Fruit fly (Drosophila melanogaster) whole organism, wandering third instar larva: ENCODE data around the gene slpr.

Experiments used
- Abd-B ChIP-seq: fragments of >200 bp; optimal IDR thresholded peaks from 2 replicates; lab custom pipeline; 2017; ENCODE audit warnings: missing biosample characterization, missing genetic modification characterization
- CG32264 ChIP-seq: fragments of 200-800 bp; sonication (Bioruptor generic); optimal IDR thresholded peaks from 2 replicates; lab custom pipeline; 2016; ENCODE audit warnings: missing biosample characterization, missing genetic modification characterization
- CG9705 ChIP-seq: fragments of 200-800 bp; sonication (Bioruptor generic); optimal IDR thresholded peaks from 2 replicates; lab custom pipeline; 2018; ENCODE audit warnings: missing biosample characterization, mild to moderate bottlenecking, missing genetic modification characterization
- CrebA ChIP-seq: fragments of 200-800 bp; sonication (Bioruptor generic); optimal IDR thresholded peaks from 2 replicates; lab custom pipeline; 2016; ENCODE audit warnings: missing biosample characterization, mild to moderate bottlenecking, missing genetic modification characterization, borderline replicate concordance
- Dfd ChIP-seq: fragments of >200 bp; optimal IDR thresholded peaks from 2 replicates; lab custom pipeline; 2017; ENCODE audit warnings: missing biosample characterization, missing genetic modification characterization
- Dif ChIP-seq: fragments of 200-275, 200-300 bp; sonication (Bioruptor generic); optimal IDR thresholded peaks from 2 replicates; lab custom pipeline; 2018; ENCODE audit warnings: missing biosample characterization, missing genetic modification characterization; ENCODE audit not compliant: partially characterized antibody
- GATAd ChIP-seq: sonication (Bioruptor generic); optimal IDR thresholded peaks from 2 replicates; lab custom pipeline; 2016; ENCODE audit warnings: missing biosample characterization, missing genetic modification characterization
- HLH106 ChIP-seq: fragments of 200-800 bp; optimal IDR thresholded peaks from 3 replicates; lab custom pipeline; 2019; ENCODE audit warnings: missing biosample characterization, mild to moderate bottlenecking, missing genetic modification characterization, moderate library complexity
- Hnf4 ChIP-seq: fragments of 200-800 bp; sonication (Bioruptor generic); optimal IDR thresholded peaks from 2 replicates; lab custom pipeline; 2016; ENCODE audit warnings: missing biosample characterization, mild to moderate bottlenecking, missing genetic modification characterization
- Hr83 ChIP-seq: fragments of 200-300 bp; sonication (Bioruptor generic); optimal IDR thresholded peaks from 2 replicates; lab custom pipeline; 2016; ENCODE audit warnings: missing biosample characterization, mild to moderate bottlenecking, missing genetic modification characterization, moderate library complexity; ENCODE audit not compliant: poor library complexity, severe bottlenecking
- Myc ChIP-seq: fragments of >200 bp; optimal IDR thresholded peaks from 2 replicates; lab custom pipeline; 2017
- N ChIP-seq: fragments of >200 bp; optimal IDR thresholded peaks from 2 replicates; lab custom pipeline; 2018; ENCODE audit warnings: missing biosample characterization, missing external identifiers, missing genetic modification characterization
- OdsH ChIP-seq: fragments of 200-800 bp; sonication (Bioruptor generic); optimal IDR thresholded peaks from 2 replicates; lab custom pipeline; 2016; ENCODE audit warnings: missing biosample characterization, mild to moderate bottlenecking, missing genetic modification characterization
- Rel ChIP-seq, 2 experiments: fragments of 200-800 bp; sonication (Bioruptor generic) in 1 of 2; optimal IDR thresholded peaks; 2 replicates in 1 of 2; 3 replicates in 1 of 2; lab custom pipeline; 2016 to 2019; ENCODE audit warnings: mild to moderate bottlenecking in 2 of 2, missing biosample characterization in 2 of 2, missing genetic modification characterization in 2 of 2, moderate library complexity in 1 of 2
- Sp1 ChIP-seq: fragments of 200-800 bp; sonication (Bioruptor generic); optimal IDR thresholded peaks from 3 replicates; lab custom pipeline; 2019; ENCODE audit warnings: missing biosample characterization, mild to moderate bottlenecking, missing genetic modification characterization, moderate library complexity
- br ChIP-seq: fragments of 200-800 bp; sonication (Bioruptor generic); optimal IDR thresholded peaks from 2 replicates; lab custom pipeline; 2016; ENCODE audit warnings: missing biosample characterization, missing genetic modification characterization
- dmrt93B ChIP-seq: fragments of 200-800 bp; sonication (Bioruptor generic); optimal IDR thresholded peaks from 2 replicates; lab custom pipeline; 2018; ENCODE audit warnings: missing biosample characterization, mild to moderate bottlenecking, missing genetic modification characterization
- dsf ChIP-seq: sonication (Bioruptor generic); optimal IDR thresholded peaks from 2 replicates; lab custom pipeline; 2016; ENCODE audit warnings: missing biosample characterization, missing genetic modification characterization, borderline replicate concordance
- ey ChIP-seq: fragments of 200-800 bp; sonication (Bioruptor generic); optimal IDR thresholded peaks from 2 replicates; lab custom pipeline; 2016; ENCODE audit warnings: missing biosample characterization, missing genetic modification characterization
- foxo ChIP-seq, 2 experiments: fragments of 200-800 bp; sonication (Bioruptor generic); optimal IDR thresholded peaks; 2 replicates in 1 of 2; 3 replicates in 1 of 2; lab custom pipeline; 2016 to 2017; ENCODE audit warnings: missing biosample characterization in 2 of 2, missing genetic modification characterization in 2 of 2
- fru ChIP-seq: fragments of 200-800 bp; sonication (Bioruptor generic); optimal IDR thresholded peaks from 3 replicates; lab custom pipeline; 2016; ENCODE audit warnings: missing biosample characterization, mild to moderate bottlenecking, missing genetic modification characterization
- h ChIP-seq: fragments of 200-800 bp; sonication (Bioruptor generic); optimal IDR thresholded peaks from 3 replicates; lab custom pipeline; 2016; ENCODE audit warnings: missing biosample characterization, mild to moderate bottlenecking, missing genetic modification characterization
- pan ChIP-seq: fragments of >200 bp; optimal IDR thresholded peaks from 2 replicates; lab custom pipeline; 2017
- psq ChIP-seq: fragments of 200-800 bp; sonication (Bioruptor generic); optimal IDR thresholded peaks from 3 replicates; lab custom pipeline; 2017; ENCODE audit warnings: missing biosample characterization, mild to moderate bottlenecking, missing genetic modification characterization, moderate library complexity
- rgr ChIP-seq: fragments of 200-800 bp; sonication (Bioruptor generic); optimal IDR thresholded peaks from 3 replicates; lab custom pipeline; 2016; ENCODE audit warnings: missing biosample characterization, mild to moderate bottlenecking, missing genetic modification characterization
- sage ChIP-seq: fragments of 200-800 bp; sonication (Bioruptor generic); optimal IDR thresholded peaks from 2 replicates; lab custom pipeline; 2016; ENCODE audit warnings: missing biosample characterization, mild to moderate bottlenecking, missing genetic modification characterization
- sv ChIP-seq: fragments of 200-800 bp; sonication (Bioruptor generic); optimal IDR thresholded peaks from 3 replicates; lab custom pipeline; 2016; ENCODE audit warnings: missing biosample characterization, missing genetic modification characterization
- tai ChIP-seq: sonication (Bioruptor generic); optimal IDR thresholded peaks from 2 replicates; lab custom pipeline; 2016; ENCODE audit warnings: missing biosample characterization, missing genetic modification characterization
- woc ChIP-seq: sonication (Bioruptor generic); optimal IDR thresholded peaks from 2 replicates; lab custom pipeline; 2016; ENCODE audit warnings: missing biosample characterization, mild to moderate bottlenecking, missing genetic modification characterization

Gene slpr

DNA sequence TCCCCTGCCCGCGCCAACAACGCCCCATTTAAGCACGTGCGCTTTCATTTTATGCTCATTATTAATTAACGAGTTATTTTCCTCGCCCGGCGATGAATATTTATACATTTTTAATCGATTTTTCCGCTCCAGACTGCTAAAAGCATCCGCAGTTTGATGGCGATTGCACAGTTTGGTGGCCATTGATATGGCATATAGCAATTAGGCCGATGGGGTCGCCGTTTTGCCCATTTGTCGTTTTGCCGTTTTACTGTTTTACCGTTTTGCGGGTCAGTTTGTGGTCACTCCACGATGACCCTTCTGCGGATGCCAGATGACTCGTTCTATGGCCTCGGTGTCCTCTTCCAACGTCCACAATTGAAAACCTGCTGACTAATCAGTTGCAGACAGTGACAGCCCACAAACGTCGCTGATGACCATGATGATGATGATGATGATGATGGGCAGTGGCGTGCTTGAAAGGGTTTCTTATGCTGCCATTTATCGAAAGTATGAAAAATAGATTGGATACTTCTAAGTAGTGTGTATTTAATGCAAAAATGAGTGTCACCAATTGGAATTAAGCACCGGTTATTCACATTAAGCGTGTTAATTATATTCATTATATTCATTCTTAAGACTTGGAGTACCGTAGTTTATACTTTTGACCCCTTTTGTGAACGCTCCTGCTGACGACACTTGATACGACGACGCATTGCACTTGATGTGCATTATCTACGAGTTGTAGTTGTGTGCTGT, 34.9 kb upstream of the slpr start:
- TF ChIP-seq Dif (GFP tag; lab: Kevin White, UChicago) (no peak), psq (no peak)

- TF ChIP-seq CG32264 (no peak), br (peak; percentile 36), Hnf4 (GFP tag; lab: Kevin White, UChicago) (peak; percentile 1), ey (GFP tag; lab: Kevin White, UChicago) (peak; percentile 48), OdsH (peak; percentile 14), CG9705 (GFP tag; lab: Kevin White, UChicago) (no peak), N (GFP tag; lab: Kevin White, UChicago) (no peak), sv (GFP tag; lab: Kevin White, UChicago) (no peak), tai (GFP tag; lab: Kevin White, UChicago) (no peak), rgr (peak; percentile 42), Rel (GFP tag; optimal IDR thresholded peaks at IDR 0.05; lab: Kevin White, UChicago) (no peak), Rel (tag; optimal IDR thresholded peaks at IDR 0.05; lab: Kevin White, UChicago) (no peak), Sp1 (GFP tag; lab: Kevin White, UChicago) (peak; percentile 36), sage (GFP tag; lab: Kevin White, UChicago) (no peak), fru (GFP tag; lab: Kevin White, UChicago) (peak; percentile 40), GATAd (GFP tag; lab: Kevin White, UChicago) (no peak), woc (GFP tag; lab: Kevin White, UChicago) (peak; percentile 17), Dfd (no peak), pan (lab: Kevin White, UChicago) (no peak), dsf (no peak), dmrt93B (GFP tag; lab: Kevin White, UChicago) (peak; percentile 7), Myc (lab: Kevin White, UChicago) (no peak), HLH106 (peak; percentile 48), h (peak; percentile 29), foxo (GFP tag; optimal IDR thresholded peaks at IDR 0.05; lab: Kevin White, UChicago) (peak in 1 of 2 experiments; percentile 56), psq (peak; percentile 9), Abd-B (GFP tag; lab: Kevin White, UChicago) (no peak)
Measured at dm6 chrX:8211094-8211730, 34.2 kb upstream of the slpr start.

DNA sequence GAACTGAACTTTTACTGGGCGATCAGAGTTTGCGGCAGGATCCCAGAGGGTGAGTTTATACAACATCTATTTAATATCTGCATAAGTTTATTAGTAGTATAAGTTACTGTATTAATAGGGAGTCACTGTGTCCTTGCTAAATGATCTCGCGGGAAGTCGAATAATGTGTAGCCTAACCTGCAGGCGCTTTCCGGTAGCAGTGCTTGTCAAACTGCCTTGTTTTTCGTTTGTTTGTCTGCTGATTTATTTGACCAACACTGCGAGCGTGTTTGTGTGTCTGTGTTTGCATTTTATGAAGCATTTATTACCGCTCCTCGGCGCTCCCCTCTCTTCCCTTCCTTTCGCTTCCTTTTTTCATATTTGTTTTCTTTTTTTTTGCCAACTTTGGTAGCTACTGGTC, 33.6 kb upstream of the slpr start:
- TF ChIP-seq Hnf4 (GFP tag; lab: Kevin White, UChicago) = no peak
- peak; percentile 85 for TF ChIP-seq Myc (lab: Kevin White, UChicago)
- no peak for TF ChIP-seq tai (GFP tag; lab: Kevin White, UChicago)

dm6 chrX:8207054-8207453, 30.1 kb upstream of the slpr start:
- TF ChIP-seq rgr = peak; percentile 1
- no peak for TF ChIP-seq psq
- peak in 1 of 2 experiments; percentile 7 for TF ChIP-seq foxo (GFP tag; optimal IDR thresholded peaks at IDR 0.05; lab: Kevin White, UChicago)
- TF ChIP-seq Myc (lab: Kevin White, UChicago) = no peak
- peak; percentile 11 for TF ChIP-seq ey (GFP tag; lab: Kevin White, UChicago)

DNA sequence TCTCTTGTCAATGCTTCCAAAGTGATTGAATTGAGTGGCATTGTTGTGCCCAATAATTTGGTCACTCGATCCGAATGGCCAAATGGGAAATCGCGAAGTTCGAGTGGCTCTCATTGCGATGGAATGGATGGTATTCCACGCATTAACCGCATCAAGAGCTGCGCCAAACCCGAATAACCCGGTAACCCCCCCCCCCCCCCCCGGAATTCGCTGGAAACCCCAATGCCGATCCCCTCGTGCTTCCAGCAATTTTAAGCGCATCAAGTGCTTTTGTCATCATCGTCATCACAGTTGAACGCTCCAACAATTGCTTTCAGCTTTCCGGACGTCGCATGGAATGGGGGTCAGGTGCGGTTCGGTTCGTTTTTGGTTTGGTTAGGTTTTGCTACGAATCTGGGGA, 29.6 kb upstream of the slpr start:
- TF ChIP-seq Hnf4 (GFP tag; lab: Kevin White, UChicago) (no peak), Dfd (peak; percentile 62), pan (lab: Kevin White, UChicago) (no peak)
- TF ChIP-seq, all 38 proteins: peak for 1

dm6 chrX:8205625-8206252, 28.8 kb upstream of the slpr start:
- no peak for TF ChIP-seq GATAd (GFP tag; lab: Kevin White, UChicago)
- no peak for TF ChIP-seq Hr83 (GFP tag; lab: Kevin White, UChicago)
- no peak for TF ChIP-seq sage (GFP tag; lab: Kevin White, UChicago)
- TF ChIP-seq N (GFP tag; lab: Kevin White, UChicago) = no peak
- no peak for TF ChIP-seq Rel (GFP tag; optimal IDR thresholded peaks at IDR 0.05; lab: Kevin White, UChicago)
- TF ChIP-seq Rel (tag; optimal IDR thresholded peaks at IDR 0.05; lab: Kevin White, UChicago) = no peak
- TF ChIP-seq foxo (GFP tag; optimal IDR thresholded peaks at IDR 0.05; lab: Kevin White, UChicago) = peak in 1 of 2 experiments; percentile 23
- TF ChIP-seq pan (lab: Kevin White, UChicago) = no peak
- TF ChIP-seq CrebA (GFP tag; lab: Kevin White, UChicago) = no peak
